Worm (Caenorhabditis elegans): ENCODE measurements around the gene F13C5.5.

- TF ChIP-seq ama-1 (optimal IDR thresholded peaks at IDR 0.05), result no peak
- no peak for TF ChIP-seq snpc-4 (tag; optimal IDR thresholded peaks at IDR 0.05)
- no peak for TF ChIP-seq lsy-2 (tag; optimal IDR thresholded peaks at IDR 0.05)
- TF ChIP-seq fos-1 (tag; optimal IDR thresholded peaks at IDR 0.05), result no peak
- no peak for TF ChIP-seq elt-1 (tag; optimal IDR thresholded peaks at IDR 0.05)
- TF ChIP-seq unc-39 (tag; optimal IDR thresholded peaks at IDR 0.05), result no peak
- TF ChIP-seq skn-1 (tag; optimal IDR thresholded peaks at IDR 0.05), result no peak
- no peak for TF ChIP-seq dmd-4 (tag; optimal IDR thresholded peaks at IDR 0.05)
- TF ChIP-seq zag-1 (tag; optimal IDR thresholded peaks at IDR 0.05), result no peak
- no peak for TF ChIP-seq nhr-77 (tag; optimal IDR thresholded peaks at IDR 0.05)
- TF ChIP-seq blmp-1 (tag; optimal IDR thresholded peaks at IDR 0.05; ENCODE audit: insufficient read depth), result no peak
- no peak for TF ChIP-seq aly-2 (tag; optimal IDR thresholded peaks at IDR 0.05)
- TF ChIP-seq mab-5 (tag; optimal IDR thresholded peaks at IDR 0.05), result no peak
- no peak for TF ChIP-seq unc-62 (GFP tag; optimal IDR thresholded peaks at IDR 0.05)
Observed at ce11 chrX:557857-558256, 50.4 kb downstream of the F13C5.5 start, which contains the start of gene nas-38.

All from whole organism, L2 larva.